Fruit fly (Drosophila melanogaster) whole organism, embryonic: Measurements from ENCODE around the gene Cep97.

ENCODE experiments used
- Abd-B ChIP-seq: fragments of 200-800 bp; sonication (Bioruptor generic); optimal IDR thresholded peaks from 2 replicates; lab custom pipeline; 2018; ENCODE audit warnings: missing biosample characterization, mild to moderate bottlenecking, missing genetic modification characterization, moderate library complexity
- CG1024 ChIP-seq: fragments of 200-800 bp; sonication (Bioruptor generic); IDR thresholded peaks from 2 replicates; pipeline ENCODE4 v1.3.6; 2022; ENCODE audit warnings: missing biosample characterization, missing genetic modification characterization
- CG10654 ChIP-seq: fragments of 200-800 bp; sonication (Bioruptor generic); optimal IDR thresholded peaks from 2 replicates; lab custom pipeline; 2016; ENCODE audit warnings: missing biosample characterization, missing genetic modification characterization
- CG11398 ChIP-seq: fragments of 200-800 bp; sonication (Bioruptor generic); optimal IDR thresholded peaks from 2 replicates; lab custom pipeline; 2016; ENCODE audit warnings: missing biosample characterization, missing genetic modification characterization
- CG11504 ChIP-seq: fragments of 200-800 bp; sonication (Bioruptor generic); optimal IDR thresholded peaks from 3 replicates; lab custom pipeline; 2019; ENCODE audit warnings: missing biosample characterization, mild to moderate bottlenecking, missing genetic modification characterization, moderate library complexity
- CG13424 ChIP-seq: fragments of 200-800 bp; sonication (Bioruptor generic); optimal IDR thresholded peaks from 2 replicates; lab custom pipeline; 2019; ENCODE audit warnings: missing biosample characterization, mild to moderate bottlenecking, missing genetic modification characterization, moderate library complexity
- CG1529 ChIP-seq: fragments of 200-800 bp; sonication (Bioruptor generic); optimal IDR thresholded peaks from 3 replicates; lab custom pipeline; 2018; ENCODE audit warnings: missing biosample characterization, missing genetic modification characterization
- CG1603 ChIP-seq: fragments of 200-800 bp; sonication (Bioruptor generic); optimal IDR thresholded peaks from 2 replicates; lab custom pipeline; 2019; ENCODE audit warnings: missing biosample characterization, mild to moderate bottlenecking, missing genetic modification characterization, moderate library complexity
- CG17359 ChIP-seq: fragments of 200-800 bp; sonication (Bioruptor generic); optimal IDR thresholded peaks from 3 replicates; lab custom pipeline; 2018; ENCODE audit warnings: missing biosample characterization, mild to moderate bottlenecking, missing genetic modification characterization, moderate library complexity
- CG18011 ChIP-seq: fragments of 200-800 bp; sonication (Bioruptor generic); optimal IDR thresholded peaks from 2 replicates; lab custom pipeline; 2017; ENCODE audit warnings: missing biosample characterization, missing genetic modification characterization, mild to moderate bottlenecking, moderate library complexity, missing genotype
- CG18262 ChIP-seq: fragments of 200-800 bp; optimal IDR thresholded peaks from 3 replicates; lab custom pipeline; 2019; ENCODE audit warnings: missing biosample characterization, mild to moderate bottlenecking, missing genetic modification characterization, moderate library complexity
- CG2678 ChIP-seq: fragments of 200-800 bp; sonication (Bioruptor generic); optimal IDR thresholded peaks from 3 replicates; lab custom pipeline; 2019; ENCODE audit warnings: missing biosample characterization, mild to moderate bottlenecking, missing genetic modification characterization, moderate library complexity
- CG2712 ChIP-seq: fragments of 200-800 bp; optimal IDR thresholded peaks from 3 replicates; lab custom pipeline; 2019; ENCODE audit warnings: missing biosample characterization, mild to moderate bottlenecking, missing genetic modification characterization, moderate library complexity
- CG2889 ChIP-seq: fragments of 200-800 bp; sonication (Bioruptor generic); IDR thresholded peaks from 3 replicates; pipeline ENCODE4 v1.3.6; 2022; ENCODE audit warnings: missing biosample characterization, missing genetic modification characterization
- CG30403 ChIP-seq: fragments of 200-800 bp; sonication (Bioruptor generic); optimal IDR thresholded peaks from 3 replicates; lab custom pipeline; 2016; ENCODE audit warnings: missing biosample characterization, missing genetic modification characterization
- CG30431 ChIP-seq: fragments of 200-800 bp; sonication (Bioruptor generic); optimal IDR thresholded peaks from 2 replicates; lab custom pipeline; 2017; ENCODE audit warnings: missing biosample characterization, missing genetic modification characterization
- CG3065 ChIP-seq: fragments of 200-800 bp; sonication (Bioruptor generic); optimal IDR thresholded peaks from 2 replicates; lab custom pipeline; 2016; ENCODE audit warnings: missing biosample characterization, missing genetic modification characterization
- CG31441 ChIP-seq: fragments of 200-800 bp; sonication (Bioruptor generic); IDR thresholded peaks from 2 replicates; pipeline ENCODE4 v1.3.6; 2022; ENCODE audit warnings: missing biosample characterization, missing genetic modification characterization
- CG33557 ChIP-seq: fragments of 200-800 bp; sonication (Bioruptor generic); optimal IDR thresholded peaks from 2 replicates; lab custom pipeline; 2019; ENCODE audit warnings: missing biosample characterization, mild to moderate bottlenecking, missing genetic modification characterization, moderate library complexity
- CG6689 ChIP-seq: fragments of 200-800 bp; sonication (Bioruptor generic); IDR thresholded peaks from 2 replicates; pipeline ENCODE4 v1.3.6; 2022; ENCODE audit warnings: missing biosample characterization, missing genetic modification characterization
- CG8089 ChIP-seq: fragments of 200-800 bp; sonication (Bioruptor generic); optimal IDR thresholded peaks from 3 replicates; lab custom pipeline; 2016; ENCODE audit warnings: missing biosample characterization, missing genetic modification characterization
- CG8388 ChIP-seq: fragments of 200-800 bp; sonication (Bioruptor generic); optimal IDR thresholded peaks from 2 replicates; lab custom pipeline; 2019; ENCODE audit warnings: missing biosample characterization, mild to moderate bottlenecking, missing genetic modification characterization, moderate library complexity
- CG8924 ChIP-seq: fragments of 200-800 bp; optimal IDR thresholded peaks from 3 replicates; lab custom pipeline; 2019; ENCODE audit warnings: missing biosample characterization, mild to moderate bottlenecking, missing genetic modification characterization, moderate library complexity
- Camta ChIP-seq: fragments of 200-800 bp; sonication (Bioruptor generic); optimal IDR thresholded peaks from 2 replicates; lab custom pipeline; 2016; ENCODE audit warnings: missing biosample characterization, missing genetic modification characterization
- CoRest ChIP-seq: fragments of 200-800 bp; sonication (Bioruptor generic); optimal IDR thresholded peaks from 3 replicates; lab custom pipeline; 2018; ENCODE audit warnings: missing biosample characterization, mild to moderate bottlenecking, missing genetic modification characterization, moderate library complexity
- D ChIP-seq, 2 experiments: fragments of 200-800 bp in 1 of 2; fragments of >200 bp in 1 of 2; sonication (Bioruptor generic) in 1 of 2; optimal IDR thresholded peaks; 2 replicates in 1 of 2; 3 replicates in 1 of 2; lab custom pipeline; 2017; ENCODE audit warnings: mild to moderate bottlenecking in 1 of 2, missing biosample characterization in 1 of 2, missing genetic modification characterization in 1 of 2, missing genetic modification reagents in 1 of 2
- Drgx ChIP-seq: fragments of 200-800 bp; sonication (Bioruptor generic); IDR thresholded peaks from 2 replicates; pipeline ENCODE4 v1.3.6; 2022; ENCODE audit warnings: missing biosample characterization, missing genetic modification characterization
- Hmx ChIP-seq: fragments of 200-800 bp; sonication (Bioruptor generic); optimal IDR thresholded peaks from 2 replicates; lab custom pipeline; 2016; ENCODE audit warnings: missing biosample characterization, missing genetic modification characterization
- Hr51 ChIP-seq, 2 experiments: fragments of 200-800 bp; sonication (Bioruptor generic); optimal IDR thresholded peaks; 2 replicates in 1 of 2; 3 replicates in 1 of 2; lab custom pipeline; 2016 to 2018; ENCODE audit warnings: missing biosample characterization in 2 of 2, missing genetic modification characterization in 2 of 2, mild to moderate bottlenecking in 1 of 2, moderate library complexity in 1 of 2
- PHDP ChIP-seq: fragments of 200-800 bp; sonication (Bioruptor generic); optimal IDR thresholded peaks from 3 replicates; lab custom pipeline; 2018; ENCODE audit warnings: missing biosample characterization, mild to moderate bottlenecking, missing genetic modification characterization, moderate library complexity
- Spps ChIP-seq: fragments of 200-800 bp; sonication (Bioruptor generic); optimal IDR thresholded peaks from 2 replicates; lab custom pipeline; 2018; ENCODE audit warnings: missing biosample characterization, mild to moderate bottlenecking, missing genetic modification characterization
- Ssrp ChIP-seq: fragments of 200-800 bp; sonication (Bioruptor generic); optimal IDR thresholded peaks from 2 replicates; lab custom pipeline; 2018; ENCODE audit warnings: missing biosample characterization, mild to moderate bottlenecking, missing genetic modification characterization, moderate library complexity
- Taf1 ChIP-seq: fragments of 200-800 bp; sonication (Bioruptor generic); IDR thresholded peaks from 2 replicates; pipeline ENCODE4 v1.3.6; 2022; ENCODE audit warnings: missing biosample characterization, missing genetic modification characterization
- ab ChIP-seq: fragments of 200-800 bp; sonication (Bioruptor generic); optimal IDR thresholded peaks from 2 replicates; lab custom pipeline; 2016; ENCODE audit warnings: missing biosample characterization, missing genetic modification characterization
- bcd ChIP-seq: fragments of 200-800 bp; sonication (Bioruptor generic); optimal IDR thresholded peaks from 2 replicates; lab custom pipeline; 2017; ENCODE audit warnings: missing biosample characterization, mild to moderate bottlenecking, missing genetic modification characterization
- croc ChIP-seq: fragments of 200-800 bp; sonication (Bioruptor generic); conservative IDR thresholded peaks from 3 replicates; pipeline ENCODE4 v1.3.6; 2022; ENCODE audit warnings: missing biosample characterization, missing genetic modification characterization
- dmrt11E ChIP-seq: fragments of 200-800 bp; sonication (Bioruptor generic); optimal IDR thresholded peaks from 3 replicates; lab custom pipeline; 2018; ENCODE audit warnings: missing biosample characterization, mild to moderate bottlenecking, missing genetic modification characterization, moderate library complexity
- gsb-n ChIP-seq: fragments of 200-800 bp; sonication (Bioruptor generic); optimal IDR thresholded peaks from 3 replicates; lab custom pipeline; 2018; ENCODE audit warnings: missing biosample characterization, mild to moderate bottlenecking, missing genetic modification characterization
- ind ChIP-seq: fragments of 200-800 bp; sonication (Bioruptor generic); optimal IDR thresholded peaks from 3 replicates; lab custom pipeline; 2016; ENCODE audit warnings: missing biosample characterization, missing genetic modification characterization
- jigr1 ChIP-seq: fragments of 200-800 bp; sonication (Bioruptor generic); IDR thresholded peaks from 3 replicates; pipeline ENCODE4 v1.3.6; 2022; ENCODE audit warnings: missing biosample characterization, missing genetic modification characterization
- lbe ChIP-seq: fragments of 200-800 bp; sonication (Bioruptor generic); optimal IDR thresholded peaks from 2 replicates; lab custom pipeline; 2016; ENCODE audit warnings: missing biosample characterization, mild to moderate bottlenecking, missing genetic modification characterization
- lola ChIP-seq, 3 experiments: fragments of >200 bp in 2 of 3; fragments of 200-800 bp in 1 of 3; sonication (Bioruptor generic) in 1 of 3; optimal IDR thresholded peaks; 2 replicates each; lab custom pipeline; 2017 to 2019; ENCODE audit warnings: missing biosample characterization in 3 of 3, missing genetic modification characterization in 3 of 3, mild to moderate bottlenecking in 1 of 3, moderate library complexity in 1 of 3
- nerfin-1 ChIP-seq: fragments of 200-800 bp; sonication (Bioruptor generic); optimal IDR thresholded peaks from 3 replicates; lab custom pipeline; 2019; ENCODE audit warnings: missing biosample characterization, mild to moderate bottlenecking, missing genetic modification characterization, moderate library complexity
- peb ChIP-seq: fragments of 200-800 bp; sonication (Bioruptor generic); IDR thresholded peaks from 2 replicates; pipeline ENCODE4 v1.3.6; 2022; ENCODE audit warnings: missing biosample characterization, missing genetic modification characterization
- sc ChIP-seq, 3 experiments: fragments of >200 bp in 2 of 3; fragments of 200-800 bp in 1 of 3; sonication (Bioruptor generic) in 1 of 3; optimal IDR thresholded peaks; 2 replicates in 2 of 3; 3 replicates in 1 of 3; lab custom pipeline; 2017; ENCODE audit warnings: mild to moderate bottlenecking in 1 of 3, missing biosample characterization in 1 of 3, missing genetic modification characterization in 1 of 3, missing genetic modification reagents in 1 of 3
- sens ChIP-seq: fragments of 200-800 bp; sonication (Bioruptor generic); peaks from one replicate; lab custom pipeline; 2016; ENCODE audit warnings: missing biosample characterization, missing genetic modification characterization
- sisA ChIP-seq: fragments of 200-800 bp; sonication (Bioruptor generic); IDR thresholded peaks from 2 replicates; pipeline ENCODE4 v1.3.6; 2022; ENCODE audit warnings: missing biosample characterization, missing genetic modification characterization
- twi ChIP-seq: fragments of 200-800 bp; optimal IDR thresholded peaks from 2 replicates; lab custom pipeline; 2019; ENCODE audit warnings: missing biosample characterization, mild to moderate bottlenecking, missing genetic modification characterization, moderate library complexity
- zf30C ChIP-seq: fragments of 200-800 bp; sonication (Bioruptor generic); optimal IDR thresholded peaks from 3 replicates; lab custom pipeline; 2018; ENCODE audit warnings: missing biosample characterization, mild to moderate bottlenecking, missing genetic modification characterization

Gene Cep97

DNA sequence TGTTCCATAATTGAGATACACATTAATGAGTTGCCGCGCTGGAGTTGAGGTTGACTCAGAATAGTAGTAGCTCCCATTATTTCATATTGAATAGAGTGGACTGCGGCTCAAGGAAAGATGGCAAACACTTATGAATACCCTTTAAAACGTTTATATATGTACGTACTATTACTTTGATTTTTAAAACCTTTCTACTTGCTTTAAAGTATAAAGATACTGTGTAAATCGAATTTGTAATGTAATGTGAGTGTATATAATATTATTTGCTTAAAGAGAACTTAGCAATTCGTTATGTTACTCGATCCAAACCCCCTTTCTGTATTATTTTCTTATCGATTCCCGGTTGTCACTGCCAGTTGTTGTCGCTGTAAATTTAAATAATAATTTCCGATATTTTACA, 16.2 kb upstream of the Cep97 start (continued):
- TF ChIP-seq sc (optimal IDR thresholded peaks at IDR 0.05; lab: Kevin White, UChicago) (no peak), sc (GFP tag; optimal IDR thresholded peaks at IDR 0.05; lab: Kevin White, UChicago) (peak; percentile 24), sens (GFP tag; lab: Kevin White, UChicago) (peak; percentile 89), CG11398 (GFP tag; lab: Kevin White, UChicago) (no peak), CG18262 (tag; lab: Kevin White, UChicago) (peak; percentile 77), Taf1 (GFP tag; lab: Robert Waterston, UW) (no peak), CG8924 (tag; lab: Kevin White, UChicago) (peak; percentile 54), PHDP (tag; lab: Kevin White, UChicago) (peak; percentile 30), CG30403 (GFP tag; lab: Kevin White, UChicago) (peak; percentile 29), CG1529 (GFP tag; lab: Kevin White, UChicago) (peak; percentile 42), CG11504 (tag; lab: Kevin White, UChicago) (peak; percentile 68), CoRest (tag; lab: Kevin White, UChicago) (peak; percentile 51), CG8089 (GFP tag; lab: Kevin White, UChicago) (no peak), CG10654 (GFP tag; lab: Kevin White, UChicago) (peak; percentile 17), CG31441 (GFP tag; lab: Robert Waterston, UW) (peak; percentile 71), CG3065 (GFP tag; lab: Kevin White, UChicago) (no peak), dmrt11E (peak; percentile 75), CG33557 (GFP tag; lab: Kevin White, UChicago) (peak; percentile 37), Hr51 (GFP tag; optimal IDR thresholded peaks at IDR 0.05; lab: Kevin White, UChicago) (peak in 1 of 2 experiments; percentile 41), CG13424 (tag; lab: Kevin White, UChicago) (peak; percentile 45), Camta (GFP tag; lab: Kevin White, UChicago) (peak; percentile 4), jigr1 (GFP tag; lab: Robert Waterston, UW) (no peak), ind (GFP tag; lab: Kevin White, UChicago) (no peak), twi (tag; lab: Kevin White, UChicago) (peak; percentile 9), lola (GFP tag; optimal IDR thresholded peaks at IDR 0.05; lab: Kevin White, UChicago) (peak in 1 of 3 experiments; percentile 72), gsb-n (tag; lab: Kevin White, UChicago) (peak; percentile 56), Ssrp (tag; lab: Kevin White, UChicago) (peak; percentile 53), CG6689 (GFP tag; lab: Robert Waterston, UW) (peak; percentile 59), Spps (tag; lab: Kevin White, UChicago) (peak; percentile 27), CG1024 (0 out of 2 replicates have a peak, but pooled peaks have one; percentile 16), Hmx (GFP tag; lab: Kevin White, UChicago) (no peak), croc (GFP tag; lab: Robert Waterston, UW) (peak; percentile 56; the same call in 2 of the 3 replicates), zf30C (GFP tag; lab: Kevin White, UChicago) (no peak), CG8388 (GFP tag; lab: Kevin White, UChicago) (peak; percentile 67), CG2889 (GFP tag; lab: Robert Waterston, UW) (no peak), Abd-B (GFP tag; lab: Kevin White, UChicago) (no peak), lbe (no peak), CG2712 (tag; lab: Kevin White, UChicago) (peak; percentile 78), bcd (GFP tag; lab: Kevin White, UChicago) (peak; percentile 1), CG1603 (tag; lab: Kevin White, UChicago) (peak; percentile 59), Drgx (no peak), D (optimal IDR thresholded peaks at IDR 0.05; lab: Kevin White, UChicago) (no peak), D (GFP tag; optimal IDR thresholded peaks at IDR 0.05; lab: Kevin White, UChicago) (peak; percentile 42), CG2678 (tag; lab: Kevin White, UChicago) (peak; percentile 62), CG18011 (no peak), nerfin-1 (tag; lab: Kevin White, UChicago) (peak; percentile 45), sisA (GFP tag; lab: Robert Waterston, UW) (peak; percentile 32; the same call in 1 of the 2 replicates), CG17359 (peak; percentile 59), ab (GFP tag; lab: Kevin White, UChicago) (no peak), CG30431 (GFP tag; lab: Kevin White, UChicago) (no peak), peb (GFP tag; lab: Robert Waterston, UW) (0 out of 2 replicates have a peak, but pooled peaks have one; percentile 31)
